Fruit fly (Drosophila melanogaster) whole organism: ENCODE data around the gene Vdup1.

ENCODE experiments used
- CG8478 ChIP-seq: fragments of >200 bp; optimal IDR thresholded peaks from 2 replicates; lab custom pipeline; 2018; ENCODE audit warnings: inconsistent platforms
- Dll ChIP-seq: fragments of >200 bp; optimal IDR thresholded peaks from 2 replicates; lab custom pipeline; 2017
- EcR ChIP-seq, 2 experiments: fragments of >200 bp; optimal IDR thresholded peaks; 2 replicates each; lab custom pipeline; 2017; ENCODE audit warnings: missing biosample characterization in 2 of 2, missing genetic modification characterization in 2 of 2, missing genetic modification reagents in 2 of 2
- pan ChIP-seq: fragments of >200 bp; optimal IDR thresholded peaks from 2 replicates; lab custom pipeline; 2017
- psq ChIP-seq: fragments of >200 bp; optimal IDR thresholded peaks from 2 replicates; lab custom pipeline; 2017
- usp ChIP-seq: fragments of >200 bp; optimal IDR thresholded peaks from 2 replicates; lab custom pipeline; 2017; ENCODE audit warnings: missing biosample characterization, missing genetic modification characterization, mixed read lengths

DNA sequence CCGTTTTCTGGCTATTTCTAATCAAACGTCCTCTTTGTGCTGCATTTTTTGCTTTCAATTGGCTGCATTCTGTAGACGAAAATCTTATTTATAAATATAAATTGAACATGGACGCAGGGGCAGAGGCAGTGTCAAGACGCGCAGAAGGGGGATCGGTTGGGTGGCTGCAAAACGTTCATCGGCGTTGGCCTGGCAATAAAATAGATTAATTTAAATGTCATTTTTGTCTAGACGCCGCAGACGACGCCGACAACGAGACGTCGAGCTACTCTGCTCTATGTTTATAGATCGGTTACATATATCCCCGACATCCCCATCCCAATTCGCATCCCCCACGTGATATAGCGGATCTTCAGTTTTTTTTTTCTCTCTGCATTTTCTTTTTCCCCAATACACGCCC, 45.4 kb downstream of the Vdup1 start:
- TF ChIP-seq Dll (lab: Kevin White, UChicago): no peak
- TF ChIP-seq usp (GFP tag; lab: Kevin White, UChicago): no peak
- no peak for TF ChIP-seq psq (lab: Kevin White, UChicago)
- no peak for TF ChIP-seq pan (lab: Kevin White, UChicago)
- no peak for TF ChIP-seq EcR (GFP tag; optimal IDR thresholded peaks at IDR 0.05; lab: Kevin White, UChicago)
- TF ChIP-seq CG8478 (lab: Kevin White, UChicago): no peak
